1 fruit fly cellular context compared by ENCODE assay signal in genomic region chr3L:23150297-23150919, dm6.
TF ChIP-seq lines count a peak whose summit lies in the region.

Vps11 (minus strand) TSS chr3L:23150499.

TF ChIP-seq in whole organism, embryonic, 481 proteins besides CTCF, POLR2A, EP300 and RAD21 (continued from another document and continues in another):
- no peak for TF ChIP-seq odd (GFP tag; optimal IDR thresholded peaks at IDR 0.05; lab: Kevin White, UChicago)
- TF ChIP-seq Hand (GFP tag; optimal IDR thresholded peaks at IDR 0.05; lab: Kevin White, UChicago) = no peak
- no peak for TF ChIP-seq chn (GFP tag; optimal IDR thresholded peaks at IDR 0.05; lab: Kevin White, UChicago)
- TF ChIP-seq Deaf1 (tag; optimal IDR thresholded peaks at IDR 0.05; lab: Kevin White, UChicago) = no peak
- TF ChIP-seq nerfin-1 (tag; optimal IDR thresholded peaks at IDR 0.05; lab: Kevin White, UChicago) = no peak
- TF ChIP-seq Tbp (GFP tag; optimal IDR thresholded peaks at IDR 0.05; lab: Kevin White, UChicago) = no peak
- TF ChIP-seq CG17802 (tag; optimal IDR thresholded peaks at IDR 0.05; lab: Kevin White, UChicago) = peak; percentile 97
- no peak for TF ChIP-seq CG10267 (tag; optimal IDR thresholded peaks at IDR 0.05; lab: Kevin White, UChicago)
- TF ChIP-seq CG12071 (GFP tag; optimal IDR thresholded peaks at IDR 0.05; lab: Kevin White, UChicago) = no peak
- peak; percentile 20 for TF ChIP-seq CG2712 (tag; optimal IDR thresholded peaks at IDR 0.05; lab: Kevin White, UChicago)
- TF ChIP-seq Neu2 (GFP tag; optimal IDR thresholded peaks at IDR 0.05; lab: Kevin White, UChicago; ENCODE audit: borderline replicate concordance) = no peak
- no peak for TF ChIP-seq E2f1 (GFP tag; IDR thresholded peaks at IDR 0.05; lab: Robert Waterston, UW)
- no peak for TF ChIP-seq CG13624 (GFP tag; optimal IDR thresholded peaks at IDR 0.05; lab: Kevin White, UChicago)
- no peak for TF ChIP-seq CG17328 (GFP tag; IDR thresholded peaks at IDR 0.05; lab: Robert Waterston, UW)
- no peak for TF ChIP-seq Poxn (GFP tag; IDR thresholded peaks at IDR 0.05; lab: Robert Waterston, UW)
- TF ChIP-seq CG6254 (GFP tag; optimal IDR thresholded peaks at IDR 0.05; lab: Kevin White, UChicago) = no peak
- TF ChIP-seq CG15696 (tag; optimal IDR thresholded peaks at IDR 0.05; lab: Kevin White, UChicago) = no peak
- TF ChIP-seq CG2875 (GFP tag; optimal IDR thresholded peaks at IDR 0.05; lab: Kevin White, UChicago) = no peak
- no peak for TF ChIP-seq corto (GFP tag; optimal IDR thresholded peaks at IDR 0.05; lab: Kevin White, UChicago)
- TF ChIP-seq CG8765 (GFP tag; IDR thresholded peaks at IDR 0.05; lab: Robert Waterston, UW) = no peak
- peak; percentile 90 for TF ChIP-seq pfk (GFP tag; optimal IDR thresholded peaks at IDR 0.05; lab: Kevin White, UChicago)
- no peak for TF ChIP-seq CG12942 (GFP tag; optimal IDR thresholded peaks at IDR 0.05; lab: Kevin White, UChicago)
- no peak for TF ChIP-seq pb (GFP tag; optimal IDR thresholded peaks at IDR 0.05; lab: Kevin White, UChicago)
- TF ChIP-seq Max (GFP tag; optimal IDR thresholded peaks at IDR 0.05; lab: Kevin White, UChicago) = no peak
- TF ChIP-seq trh (GFP tag; optimal IDR thresholded peaks at IDR 0.05; lab: Kevin White, UChicago) = no peak
- peak; percentile 99 for TF ChIP-seq ssp (GFP tag; IDR thresholded peaks at IDR 0.05; lab: Robert Waterston, UW)
- peak; percentile 30 for TF ChIP-seq dmrt11E (tag; optimal IDR thresholded peaks at IDR 0.05; lab: Kevin White, UChicago)
- TF ChIP-seq sima (GFP tag; optimal IDR thresholded peaks at IDR 0.05; lab: Kevin White, UChicago) = no peak
- no peak for TF ChIP-seq zen2 (GFP tag; IDR thresholded peaks at IDR 0.05; lab: Robert Waterston, UW; ENCODE audit: partially characterized antibody)
- TF ChIP-seq CG3838 (GFP tag; optimal IDR thresholded peaks at IDR 0.05; lab: Kevin White, UChicago) = no peak
- TF ChIP-seq crol (GFP tag; IDR thresholded peaks at IDR 0.05; lab: Robert Waterston, UW) = no peak
- no peak for TF ChIP-seq Oaz (GFP tag; IDR thresholded peaks at IDR 0.05; lab: Robert Waterston, UW)
- TF ChIP-seq CG10959 (GFP tag; IDR thresholded peaks at IDR 0.05; lab: Robert Waterston, UW) = no peak
- TF ChIP-seq Abd-B (GFP tag; optimal IDR thresholded peaks at IDR 0.05; lab: Kevin White, UChicago) = no peak
- peak; percentile 100 for TF ChIP-seq CG30020 (tag; optimal IDR thresholded peaks at IDR 0.05; lab: Kevin White, UChicago)
- no peak for TF ChIP-seq Chrac-16 (GFP tag; optimal IDR thresholded peaks at IDR 0.05; lab: Kevin White, UChicago)
- peak; percentile 29 for TF ChIP-seq pzg (GFP tag; optimal IDR thresholded peaks at IDR 0.05; lab: Kevin White, UChicago)
- TF ChIP-seq Ada2b (GFP tag; IDR thresholded peaks at IDR 0.05; lab: Robert Waterston, UW) = no peak
- no peak for TF ChIP-seq CG17912 (GFP tag; optimal IDR thresholded peaks at IDR 0.05; lab: Kevin White, UChicago)
- TF ChIP-seq gcm (GFP tag; optimal IDR thresholded peaks at IDR 0.05; lab: Kevin White, UChicago) = no peak
- no peak for TF ChIP-seq Jarid2 (GFP tag; optimal IDR thresholded peaks at IDR 0.05; lab: Kevin White, UChicago)
- TF ChIP-seq TFAM (GFP tag; optimal IDR thresholded peaks at IDR 0.05; lab: Kevin White, UChicago) = no peak
- no peak for TF ChIP-seq Dip2 (GFP tag; IDR thresholded peaks at IDR 0.05; lab: Robert Waterston, UW)
- TF ChIP-seq sens (GFP tag; lab: Kevin White, UChicago) = peak; percentile 63
- no peak for TF ChIP-seq CG13775 (GFP tag; optimal IDR thresholded peaks at IDR 0.05; lab: Kevin White, UChicago)
- TF ChIP-seq amos (GFP tag; IDR thresholded peaks at IDR 0.05; lab: Robert Waterston, UW; ENCODE audit: partially characterized antibody) = no peak
- no peak for TF ChIP-seq p53 (GFP tag; optimal IDR thresholded peaks at IDR 0.05; lab: Kevin White, UChicago)
- TF ChIP-seq Antp (GFP tag; optimal IDR thresholded peaks at IDR 0.05; lab: Kevin White, UChicago) = no peak
- TF ChIP-seq CG3995 (GFP tag; optimal IDR thresholded peaks at IDR 0.05; lab: Kevin White, UChicago) = no peak
- no peak for TF ChIP-seq CG10543 (GFP tag; optimal IDR thresholded peaks at IDR 0.05; lab: Kevin White, UChicago)
- no peak for TF ChIP-seq fd3F (GFP tag; optimal IDR thresholded peaks at IDR 0.05; lab: Kevin White, UChicago)
- TF ChIP-seq cato (GFP tag; optimal IDR thresholded peaks at IDR 0.05; lab: Kevin White, UChicago; ENCODE audit: borderline replicate concordance) = no peak
- TF ChIP-seq exex (tag; optimal IDR thresholded peaks at IDR 0.05; lab: Kevin White, UChicago) = no peak
- TF ChIP-seq Xrp1 (GFP tag; IDR thresholded peaks at IDR 0.05; lab: Robert Waterston, UW) = no peak
- TF ChIP-seq bigmax (GFP tag; optimal IDR thresholded peaks at IDR 0.05; lab: Kevin White, UChicago) = no peak
- TF ChIP-seq wek (GFP tag; optimal IDR thresholded peaks at IDR 0.05; lab: Kevin White, UChicago) = no peak
- no peak for TF ChIP-seq al (GFP tag; IDR thresholded peaks at IDR 0.05; lab: Robert Waterston, UW)
- TF ChIP-seq CoRest (tag; optimal IDR thresholded peaks at IDR 0.05; lab: Kevin White, UChicago) = peak; percentile 30
- no peak for TF ChIP-seq Mes4 (GFP tag; optimal IDR thresholded peaks at IDR 0.05; lab: Kevin White, UChicago)
- no peak for TF ChIP-seq CG6272 (GFP tag; IDR thresholded peaks at IDR 0.05; lab: Robert Waterston, UW)
- TF ChIP-seq dimm (GFP tag; IDR thresholded peaks at IDR 0.05; lab: Robert Waterston, UW) = no peak
- no peak for TF ChIP-seq schlank (tag; optimal IDR thresholded peaks at IDR 0.05; lab: Kevin White, UChicago)
- TF ChIP-seq tap (tag; optimal IDR thresholded peaks at IDR 0.05; lab: Kevin White, UChicago) = no peak
- no peak for TF ChIP-seq nom (GFP tag; optimal IDR thresholded peaks at IDR 0.05; lab: Kevin White, UChicago)
- peak; percentile 73 for TF ChIP-seq row (GFP tag; IDR thresholded peaks at IDR 0.05; lab: Robert Waterston, UW)
- no peak for TF ChIP-seq HLH54F (GFP tag; optimal IDR thresholded peaks at IDR 0.05; lab: Kevin White, UChicago)
- no peak for TF ChIP-seq Rx (GFP tag; IDR thresholded peaks at IDR 0.05; lab: Robert Waterston, UW)
- TF ChIP-seq Ravus (GFP tag; IDR thresholded peaks at IDR 0.05; lab: Robert Waterston, UW) = no peak
- no peak for TF ChIP-seq psq (GFP tag; optimal IDR thresholded peaks at IDR 0.05; lab: Kevin White, UChicago)
- TF ChIP-seq CG34224 (GFP tag; IDR thresholded peaks at IDR 0.05; lab: Robert Waterston, UW; ENCODE audit: partially characterized antibody) = no peak
- TF ChIP-seq NFAT (GFP tag; IDR thresholded peaks at IDR 0.05; lab: Robert Waterston, UW) = no peak
- peak; percentile 47 for TF ChIP-seq phol (tag; optimal IDR thresholded peaks at IDR 0.05; lab: Kevin White, UChicago)
- TF ChIP-seq vfl (GFP tag; optimal IDR thresholded peaks at IDR 0.05; lab: Kevin White, UChicago) = no peak
- TF ChIP-seq hkb (optimal IDR thresholded peaks at IDR 0.05; lab: Kevin White, UChicago) = no peak
- TF ChIP-seq hkb (GFP tag; IDR thresholded peaks at IDR 0.05; lab: Robert Waterston, UW) = no peak
- TF ChIP-seq CG8944 (GFP tag; optimal IDR thresholded peaks at IDR 0.05; lab: Kevin White, UChicago) = no peak
- no peak for TF ChIP-seq lilli (GFP tag; optimal IDR thresholded peaks at IDR 0.05; lab: Kevin White, UChicago)
- TF ChIP-seq D (optimal IDR thresholded peaks at IDR 0.05; lab: Kevin White, UChicago) = no peak
- TF ChIP-seq D (GFP tag; optimal IDR thresholded peaks at IDR 0.05; lab: Kevin White, UChicago) = no peak
- TF ChIP-seq zfh2 (GFP tag; optimal IDR thresholded peaks at IDR 0.05; lab: Kevin White, UChicago) = no peak
- no peak for TF ChIP-seq sob (GFP tag; IDR thresholded peaks at IDR 0.05; lab: Robert Waterston, UW)
- TF ChIP-seq CG4360 (GFP tag; IDR thresholded peaks at IDR 0.05; lab: Robert Waterston, UW) = no peak
- no peak for TF ChIP-seq Doc3 (GFP tag; IDR thresholded peaks at IDR 0.05; lab: Robert Waterston, UW; ENCODE audit: partially characterized antibody)
- TF ChIP-seq cad (GFP tag; optimal IDR thresholded peaks at IDR 0.05; lab: Kevin White, UChicago) = no peak
- TF ChIP-seq gcm2 (GFP tag; optimal IDR thresholded peaks at IDR 0.05; lab: Kevin White, UChicago) = no peak
- TF ChIP-seq Opbp (GFP tag; IDR thresholded peaks at IDR 0.05; lab: Robert Waterston, UW; ENCODE audit: partially characterized antibody) = no peak
- no peak for TF ChIP-seq HLH4C (GFP tag; IDR thresholded peaks at IDR 0.05; lab: Robert Waterston, UW; ENCODE audit: partially characterized antibody)
- TF ChIP-seq pros (GFP tag; optimal IDR thresholded peaks at IDR 0.05; lab: Kevin White, UChicago) = no peak
- no peak for TF ChIP-seq unc-4 (GFP tag; IDR thresholded peaks at IDR 0.05; lab: Robert Waterston, UW; ENCODE audit: partially characterized antibody)
- no peak for TF ChIP-seq dm (GFP tag; optimal IDR thresholded peaks at IDR 0.05; lab: Kevin White, UChicago)
- TF ChIP-seq lola (GFP tag; optimal IDR thresholded peaks at IDR 0.05; lab: Kevin White, UChicago) = no peak
- TF ChIP-seq CG1024 (GFP tag; IDR thresholded peaks at IDR 0.05; lab: Robert Waterston, UW) = peak; percentile 99
- no peak for TF ChIP-seq Nf-YC (tag; optimal IDR thresholded peaks at IDR 0.05; lab: Kevin White, UChicago)
- TF ChIP-seq zfh1 (GFP tag; IDR thresholded peaks at IDR 0.05; lab: Robert Waterston, UW) = no peak
- TF ChIP-seq lmd (GFP tag; IDR thresholded peaks at IDR 0.05; lab: Robert Waterston, UW) = no peak
- no peak for TF ChIP-seq z (GFP tag; IDR thresholded peaks at IDR 0.05; lab: Robert Waterston, UW)
- TF ChIP-seq CG10321 (GFP tag; IDR thresholded peaks at IDR 0.05; lab: Robert Waterston, UW) = no peak
- no peak for TF ChIP-seq CG11093 (GFP tag; IDR thresholded peaks at IDR 0.05; lab: Robert Waterston, UW)
- no peak for TF ChIP-seq CG5953 (GFP tag; IDR thresholded peaks at IDR 0.05; lab: Robert Waterston, UW)
- no peak for TF ChIP-seq emc (GFP tag; optimal IDR thresholded peaks at IDR 0.05; lab: Kevin White, UChicago)
- no peak for TF ChIP-seq oc (tag; optimal IDR thresholded peaks at IDR 0.05; lab: Kevin White, UChicago)
- TF ChIP-seq az2 (GFP tag; optimal IDR thresholded peaks at IDR 0.05; lab: Kevin White, UChicago) = no peak
- no peak for TF ChIP-seq CG9817 (tag; optimal IDR thresholded peaks at IDR 0.05; lab: Kevin White, UChicago)
- TF ChIP-seq pum (GFP tag; optimal IDR thresholded peaks at IDR 0.05; lab: Kevin White, UChicago) = no peak
- no peak for TF ChIP-seq Sox102F (GFP tag; optimal IDR thresholded peaks at IDR 0.05; lab: Kevin White, UChicago)
- no peak for TF ChIP-seq cas (GFP tag; IDR thresholded peaks at IDR 0.05; lab: Robert Waterston, UW)
- TF ChIP-seq Camta (GFP tag; optimal IDR thresholded peaks at IDR 0.05; lab: Kevin White, UChicago) = no peak
- no peak for TF ChIP-seq CG8924 (tag; optimal IDR thresholded peaks at IDR 0.05; lab: Kevin White, UChicago)
- no peak for TF ChIP-seq CG33557 (GFP tag; optimal IDR thresholded peaks at IDR 0.05; lab: Kevin White, UChicago)
- no peak for TF ChIP-seq aop (GFP tag; IDR thresholded peaks at IDR 0.05; lab: Robert Waterston, UW)
- TF ChIP-seq CG4282 (GFP tag; optimal IDR thresholded peaks at IDR 0.05; lab: Kevin White, UChicago) = no peak
- TF ChIP-seq CG31388 (GFP tag; optimal IDR thresholded peaks at IDR 0.05; lab: Kevin White, UChicago) = no peak
- TF ChIP-seq CG18764 (GFP tag; optimal IDR thresholded peaks at IDR 0.05; lab: Kevin White, UChicago) = no peak
- no peak for TF ChIP-seq CG15011 (GFP tag; optimal IDR thresholded peaks at IDR 0.05; lab: Kevin White, UChicago)
- no peak for TF ChIP-seq CG4730 (GFP tag; IDR thresholded peaks at IDR 0.05; lab: Robert Waterston, UW)
- TF ChIP-seq Dbx (GFP tag; IDR thresholded peaks at IDR 0.05; lab: Robert Waterston, UW) = no peak
- TF ChIP-seq klu (GFP tag; IDR thresholded peaks at IDR 0.05; lab: Robert Waterston, UW) = no peak
- no peak for TF ChIP-seq pnt (GFP tag; optimal IDR thresholded peaks at IDR 0.05; lab: Kevin White, UChicago)
- TF ChIP-seq Ptx1 (GFP tag; IDR thresholded peaks at IDR 0.05; lab: Robert Waterston, UW) = no peak
- TF ChIP-seq CG2678 (tag; optimal IDR thresholded peaks at IDR 0.05; lab: Kevin White, UChicago) = no peak
- TF ChIP-seq CG10366 (GFP tag; IDR thresholded peaks at IDR 0.05; lab: Robert Waterston, UW) = no peak
- TF ChIP-seq knrl (GFP tag; IDR thresholded peaks at IDR 0.05; lab: Robert Waterston, UW; ENCODE audit: partially characterized antibody) = peak; percentile 28; the same call in 1 of the 3 replicates
- no peak for TF ChIP-seq CG4707 (GFP tag; optimal IDR thresholded peaks at IDR 0.05; lab: Kevin White, UChicago)
- TF ChIP-seq CG9727 (GFP tag; optimal IDR thresholded peaks at IDR 0.05; lab: Kevin White, UChicago) = no peak
- no peak for TF ChIP-seq Sin3A (optimal IDR thresholded peaks at IDR 0.05; lab: Kevin White, UChicago)
- no peak for TF ChIP-seq CG12236 (GFP tag; optimal IDR thresholded peaks at IDR 0.05; lab: Kevin White, UChicago)
- TF ChIP-seq ac (GFP tag; optimal IDR thresholded peaks at IDR 0.05; lab: Kevin White, UChicago) = no peak
- TF ChIP-seq CkIIα-i1 (GFP tag; IDR thresholded peaks at IDR 0.05; lab: Robert Waterston, UW) = no peak
- TF ChIP-seq H2.0 (GFP tag; IDR thresholded peaks at IDR 0.05; lab: Robert Waterston, UW) = no peak
- no peak for TF ChIP-seq sens-2 (GFP tag; IDR thresholded peaks at IDR 0.05; lab: Robert Waterston, UW)
- TF ChIP-seq MBD-R2 (GFP tag; IDR thresholded peaks at IDR 0.05; lab: Robert Waterston, UW) = 0 out of 2 replicates have a peak, but pooled peaks have one; percentile 11
- no peak for TF ChIP-seq CG9932 (GFP tag; IDR thresholded peaks at IDR 0.05; lab: Robert Waterston, UW)
- no peak for TF ChIP-seq Hr39 (optimal IDR thresholded peaks at IDR 0.05; lab: Kevin White, UChicago)
- no peak for TF ChIP-seq hth (optimal IDR thresholded peaks at IDR 0.05; lab: Kevin White, UChicago)
- no peak for TF ChIP-seq Xbp1 (GFP tag; optimal IDR thresholded peaks at IDR 0.05; lab: Kevin White, UChicago)
- TF ChIP-seq Blimp-1 (GFP tag; optimal IDR thresholded peaks at IDR 0.05; lab: Kevin White, UChicago) = no peak
- TF ChIP-seq bbx (GFP tag; IDR thresholded peaks at IDR 0.05; lab: Robert Waterston, UW; ENCODE audit: partially characterized antibody) = no peak
- TF ChIP-seq nau (GFP tag; optimal IDR thresholded peaks at IDR 0.05; lab: Kevin White, UChicago) = no peak
- TF ChIP-seq Dfd (GFP tag; optimal IDR thresholded peaks at IDR 0.05; lab: Kevin White, UChicago) = peak in 1 of 2 experiments; percentile 18
- peak; percentile 18 for TF ChIP-seq CG9437 (GFP tag; optimal IDR thresholded peaks at IDR 0.05; lab: Kevin White, UChicago)
- TF ChIP-seq gt (GFP tag; IDR thresholded peaks at IDR 0.05; lab: Robert Waterston, UW) = no peak
